Worm (Caenorhabditis elegans) whole organism, young adult: Measurements from ENCODE around the gene glrx-5.

Experiments
- B0019.2 ChIP-seq: fragments of 200-800 bp; sonication (Bioruptor generic); conservative IDR thresholded peaks from 2 replicates; pipeline ENCODE4 v1.3.6; 2022; ENCODE audit warnings: missing genetic modification reagents, missing genetic modification characterization, missing compliant biosample characterization
- F10E7.11 ChIP-seq: sonication (generic microtip); optimal IDR thresholded peaks from 2 replicates; lab custom pipeline; 2017; ENCODE audit warnings: mild to moderate bottlenecking, missing genetic modification characterization, moderate library complexity, missing compliant biosample characterization
- T07F8.4 ChIP-seq: sonication (generic microtip); optimal IDR thresholded peaks from 2 replicates; lab custom pipeline; 2016; ENCODE audit warnings: mild to moderate bottlenecking, missing genetic modification characterization, moderate library complexity, missing compliant biosample characterization
- Y53G8AR.9 ChIP-seq: fragments of 200-800 bp; sonication (Bioruptor generic); conservative IDR thresholded peaks from 2 replicates; pipeline ENCODE4 v1.3.6; 2022; ENCODE audit warnings: missing genetic modification reagents, missing genetic modification characterization, missing compliant biosample characterization
- ama-1 ChIP-seq, 3 experiments: fragments of 150-350 bp in 1 of 3; sonication (generic microtip) in 2 of 3; optimal IDR thresholded peaks; 2 replicates each; lab custom pipeline; 2014 to 2018; ENCODE audit warnings: missing biosample characterization in 2 of 3, missing genetic modification characterization in 2 of 3, missing genetic modification reagents in 2 of 3
- aptf-2 ChIP-seq: fragments of 200-800 bp; sonication (Bioruptor generic); conservative IDR thresholded peaks from 2 replicates; pipeline ENCODE4 v1.3.6; 2022; ENCODE audit warnings: missing genetic modification reagents, missing genetic modification characterization, missing compliant biosample characterization
- atf-7 ChIP-seq: sonication (generic microtip); optimal IDR thresholded peaks from 2 replicates; lab custom pipeline; 2017; ENCODE audit warnings: mild to moderate bottlenecking, missing genetic modification characterization, missing compliant biosample characterization
- athp-1 ChIP-seq: sonication (generic microtip); optimal IDR thresholded peaks from 2 replicates; lab custom pipeline; 2017; ENCODE audit warnings: mild to moderate bottlenecking, missing genetic modification characterization, missing compliant biosample characterization
- attf-5 ChIP-seq: fragments of 200-800 bp; sonication (Bioruptor generic); optimal IDR thresholded peaks from 2 replicates; lab custom pipeline; 2018; ENCODE audit warnings: mild to moderate bottlenecking, missing genetic modification characterization, missing compliant biosample characterization
- bed-2 ChIP-seq: fragments of 200-800 bp; sonication (Bioruptor generic); IDR thresholded peaks from 2 replicates; pipeline ENCODE4 v1.3.6; 2022; ENCODE audit warnings: missing genetic modification reagents, missing genetic modification characterization, missing compliant biosample characterization
- ccch-3 ChIP-seq: fragments of 200-800 bp; sonication (Bioruptor generic); optimal IDR thresholded peaks from 2 replicates; lab custom pipeline; 2018; ENCODE audit warnings: mild to moderate bottlenecking, missing genetic modification characterization, missing compliant biosample characterization
- cebp-1 ChIP-seq, 2 experiments: fragments of 200-800 bp in 1 of 2; sonication (Bioruptor generic) in 1 of 2; sonication (generic microtip) in 1 of 2; IDR thresholded peaks in 1 of 2; optimal IDR thresholded peaks in 1 of 2; 2 replicates each; pipeline versions ENCODE4 v1.3.6 to Lab custom; 2017 to 2022; ENCODE audit warnings: missing compliant biosample characterization in 2 of 2, missing genetic modification characterization in 2 of 2, mild to moderate bottlenecking in 1 of 2, missing genetic modification reagents in 1 of 2, moderate library complexity in 1 of 2
- ceh-100 ChIP-seq: fragments of 200-800 bp; sonication (Bioruptor generic); IDR thresholded peaks from 2 replicates; pipeline ENCODE4 v1.3.6; 2022; ENCODE audit warnings: missing genetic modification reagents, missing genetic modification characterization, missing compliant biosample characterization
- ceh-27 ChIP-seq: fragments of 200-800 bp; sonication (Bioruptor generic); optimal IDR thresholded peaks from 2 replicates; lab custom pipeline; 2018; ENCODE audit warnings: mild to moderate bottlenecking, missing genetic modification characterization, moderate library complexity, missing compliant biosample characterization
- chd-7 ChIP-seq: sonication (generic microtip); optimal IDR thresholded peaks from 2 replicates; lab custom pipeline; 2016; ENCODE audit warnings: mild to moderate bottlenecking, missing genetic modification characterization, moderate library complexity, missing compliant biosample characterization
- dox-1 ChIP-seq: fragments of 200-800 bp; sonication (Bioruptor generic); IDR thresholded peaks from 2 replicates; pipeline ENCODE4 v1.3.6; 2022; ENCODE audit warnings: missing genetic modification reagents, missing genetic modification characterization, missing compliant biosample characterization
- efl-1 ChIP-seq: fragments of 150-350 bp; optimal IDR thresholded peaks from 2 replicates; lab custom pipeline; 2014; ENCODE audit warnings: missing biosample characterization, missing genetic modification reagents, missing genetic modification characterization
- egrh-3 ChIP-seq: fragments of 200-800 bp; sonication (Bioruptor generic); IDR thresholded peaks from 2 replicates; pipeline ENCODE4 v1.3.6; 2022; ENCODE audit warnings: missing genetic modification reagents, missing genetic modification characterization, missing compliant biosample characterization
- ets-4 ChIP-seq: fragments of 200-800 bp; sonication (Bioruptor generic); optimal IDR thresholded peaks from 2 replicates; lab custom pipeline; 2018; ENCODE audit warnings: mild to moderate bottlenecking, missing genetic modification characterization, missing compliant biosample characterization
- gei-17 ChIP-seq: fragments of 200-800 bp; sonication (Bioruptor generic); optimal IDR thresholded peaks from 2 replicates; lab custom pipeline; 2018; ENCODE audit warnings: mild to moderate bottlenecking, missing genetic modification characterization, missing compliant biosample characterization
- hlh-12 ChIP-seq: sonication (generic microtip); optimal IDR thresholded peaks from 2 replicates; lab custom pipeline; 2016; ENCODE audit warnings: missing genetic modification characterization, missing compliant biosample characterization
- hlh-26 ChIP-seq: fragments of 200-800 bp; sonication (Bioruptor generic); conservative IDR thresholded peaks from 2 replicates; pipeline ENCODE4 v1.3.6; 2022; ENCODE audit warnings: missing genetic modification reagents, missing genetic modification characterization, missing compliant biosample characterization
- hmg-1.2 ChIP-seq: fragments of 200-800 bp; sonication (Bioruptor generic); IDR thresholded peaks from 2 replicates; pipeline ENCODE4 v1.3.6; 2022; ENCODE audit warnings: missing genetic modification reagents, missing genetic modification characterization, missing compliant biosample characterization
- hrde-1 ChIP-seq: sonication (generic microtip); optimal IDR thresholded peaks from 2 replicates; lab custom pipeline; 2016; ENCODE audit warnings: missing genetic modification characterization, mild to moderate bottlenecking, missing compliant biosample characterization, moderate library complexity, missing genotype, missing genetic modification reagents, borderline replicate concordance
- let-526 ChIP-seq: fragments of 200-800 bp; sonication (Bioruptor generic); IDR thresholded peaks from 2 replicates; pipeline ENCODE4 v1.3.6; 2022; ENCODE audit warnings: missing genetic modification reagents, missing genetic modification characterization, missing compliant biosample characterization
- let-607 ChIP-seq, 2 experiments: fragments of 200-800 bp in 1 of 2; sonication (Bioruptor generic) in 1 of 2; sonication (generic microtip) in 1 of 2; optimal IDR thresholded peaks; 2 replicates each; lab custom pipeline; 2016 to 2018; ENCODE audit warnings: mild to moderate bottlenecking in 2 of 2, missing compliant biosample characterization in 2 of 2, missing genetic modification characterization in 2 of 2, moderate library complexity in 2 of 2, missing genotype in 1 of 2
- lin-26 ChIP-seq: fragments of 200-800 bp; sonication (Bioruptor generic); IDR thresholded peaks from 2 replicates; pipeline ENCODE4 v1.3.6; 2022; ENCODE audit warnings: missing genetic modification reagents, missing genetic modification characterization, missing compliant biosample characterization
- lin-40 ChIP-seq: sonication (generic microtip); optimal IDR thresholded peaks from 2 replicates; lab custom pipeline; 2016; ENCODE audit warnings: missing genetic modification characterization, mild to moderate bottlenecking, missing compliant biosample characterization, missing genotype, missing genetic modification reagents
- lin-54 ChIP-seq: fragments of 200-800 bp; sonication (Bioruptor generic); optimal IDR thresholded peaks from 2 replicates; lab custom pipeline; 2018; ENCODE audit warnings: mild to moderate bottlenecking, missing genetic modification characterization, missing compliant biosample characterization
- madf-10 ChIP-seq: sonication (generic microtip); optimal IDR thresholded peaks from 2 replicates; lab custom pipeline; 2016; ENCODE audit warnings: mild to moderate bottlenecking, missing genetic modification characterization, missing compliant biosample characterization
- mel-28 ChIP-seq: sonication (generic microtip); optimal IDR thresholded peaks from 2 replicates; lab custom pipeline; 2016; ENCODE audit warnings: borderline replicate concordance, mild to moderate bottlenecking, missing genetic modification characterization, missing compliant biosample characterization
- nfyb-1 ChIP-seq: fragments of 200-800 bp; sonication (Bioruptor generic); IDR thresholded peaks from 2 replicates; pipeline ENCODE4 v1.3.6; 2022; ENCODE audit warnings: missing genetic modification reagents, missing genetic modification characterization, missing compliant biosample characterization
- nhr-120 ChIP-seq: fragments of 200-800 bp; sonication (Bioruptor generic); IDR thresholded peaks from 2 replicates; pipeline ENCODE4 v1.3.6; 2022; ENCODE audit warnings: missing genetic modification characterization, missing compliant biosample characterization
- nhr-179 ChIP-seq: sonication (generic microtip); optimal IDR thresholded peaks from 2 replicates; lab custom pipeline; 2016; ENCODE audit warnings: mild to moderate bottlenecking, missing genetic modification characterization, missing compliant biosample characterization
- nhr-80 ChIP-seq: sonication (generic microtip); optimal IDR thresholded peaks from 2 replicates; lab custom pipeline; 2016; ENCODE audit warnings: missing genetic modification characterization, missing compliant biosample characterization
- nhr-90 ChIP-seq: sonication (generic microtip); optimal IDR thresholded peaks from 2 replicates; lab custom pipeline; 2016; ENCODE audit warnings: missing genotype, mild to moderate bottlenecking, missing genetic modification characterization, missing compliant biosample characterization
- sdz-38 ChIP-seq: sonication (generic microtip); optimal IDR thresholded peaks from 2 replicates; lab custom pipeline; 2016; ENCODE audit warnings: missing genotype, missing genetic modification characterization, missing compliant biosample characterization
- snpc-3.4 ChIP-seq: sonication (generic microtip); optimal IDR thresholded peaks from 2 replicates; lab custom pipeline; 2017; ENCODE audit warnings: missing genetic modification characterization, mild to moderate bottlenecking, missing compliant biosample characterization, antibody characterized with exemption, moderate library complexity, missing genotype, missing genetic modification reagents
- tbp1 ChIP-seq: fragments of 200-800 bp; sonication (Bioruptor generic); optimal IDR thresholded peaks from 2 replicates; lab custom pipeline; 2018; ENCODE audit warnings: mild to moderate bottlenecking, missing genetic modification characterization, missing compliant biosample characterization
- unc-130 ChIP-seq: sonication (generic microtip); optimal IDR thresholded peaks from 2 replicates; lab custom pipeline; 2016; ENCODE audit warnings: missing genetic modification reagents, missing genetic modification characterization, missing compliant biosample characterization
- unc-62 ChIP-seq: fragments of 150-350 bp; optimal IDR thresholded peaks from 2 replicates; lab custom pipeline; 2014; ENCODE audit warnings: missing biosample characterization, missing genetic modification reagents, missing genetic modification characterization
- xnd-1 ChIP-seq: sonication (generic microtip); optimal IDR thresholded peaks from 2 replicates; lab custom pipeline; 2016; ENCODE audit warnings: missing genotype, missing genetic modification reagents, missing genetic modification characterization, missing compliant biosample characterization
- zfh-2 ChIP-seq: fragments of 200-800 bp; sonication (Bioruptor generic); conservative IDR thresholded peaks from 2 replicates; pipeline ENCODE4 v1.3.6; 2022; ENCODE audit warnings: missing genetic modification reagents, missing genetic modification characterization, missing compliant biosample characterization
- ztf-22 ChIP-seq: fragments of 200-800 bp; sonication (Bioruptor generic); optimal IDR thresholded peaks from 2 replicates; lab custom pipeline; 2018; ENCODE audit warnings: mild to moderate bottlenecking, missing genetic modification characterization, moderate library complexity, missing compliant biosample characterization
- ztf-26 ChIP-seq: sonication (generic microtip); optimal IDR thresholded peaks from 2 replicates; lab custom pipeline; 2017; ENCODE audit warnings: missing genetic modification characterization, missing compliant biosample characterization
- ztf-28 ChIP-seq: fragments of 200-800 bp; sonication (Bioruptor generic); IDR thresholded peaks from 2 replicates; pipeline ENCODE4 v1.3.6; 2022; ENCODE audit warnings: missing genetic modification reagents, missing genetic modification characterization, missing compliant biosample characterization

glrx-5 gene

ce11 chrIII:12327528-12327997 is 46.1 kb downstream of the glrx-5 start, which contains the start of the genes zip-12 and Y75B8A.63 (continued):
- TF ChIP-seq lin-54 (GFP tag; lab: Kevin White, UChicago), result no peak
- TF ChIP-seq T07F8.4 (tag; lab: Kevin White, UChicago), result no peak
- TF ChIP-seq nhr-120 (GFP tag; lab: Robert Waterston, UW), result no peak
- TF ChIP-seq let-607 (tag; optimal IDR thresholded peaks at IDR 0.05; lab: Kevin White, UChicago), result peak in 1 of 2 experiments; percentile 17
- TF ChIP-seq ztf-22 (GFP tag; lab: Kevin White, UChicago), result no peak
- no peak for TF ChIP-seq unc-130 (GFP tag; lab: Kevin White, UChicago)
- TF ChIP-seq ama-1 (optimal IDR thresholded peaks at IDR 0.05; lab: Kevin White, UChicago), result no peak
- TF ChIP-seq ama-1 (GFP tag; optimal IDR thresholded peaks at IDR 0.05; lab: Kevin White, UChicago), result no peak
- no peak for TF ChIP-seq aptf-2 (GFP tag; lab: Robert Waterston, UW)
- no peak for TF ChIP-seq ceh-27 (GFP tag; lab: Kevin White, UChicago)
- no peak for TF ChIP-seq hlh-12 (tag; lab: Kevin White, UChicago)
- TF ChIP-seq unc-62 (GFP tag; lab: Kevin White, UChicago), result no peak
- no peak for TF ChIP-seq athp-1 (tag; lab: Kevin White, UChicago)
- TF ChIP-seq gei-17 (GFP tag; lab: Kevin White, UChicago), result no peak
- no peak for TF ChIP-seq B0019.2 (GFP tag; lab: Robert Waterston, UW)
- peak; percentile 78 for TF ChIP-seq egrh-3 (GFP tag; lab: Robert Waterston, UW)
- TF ChIP-seq F10E7.11, result no peak
- TF ChIP-seq hlh-26, result no peak
- no peak for TF ChIP-seq nhr-179 (tag; lab: Kevin White, UChicago)
- no peak for TF ChIP-seq efl-1 (GFP tag; lab: Kevin White, UChicago)
- TF ChIP-seq lin-26 (GFP tag; lab: Robert Waterston, UW), result no peak
- 0 out of 2 replicates have a peak, but pooled peaks have one; percentile 32 for TF ChIP-seq nfyb-1 (GFP tag; lab: Robert Waterston, UW)
- TF ChIP-seq ztf-26 (tag; lab: Kevin White, UChicago), result no peak
- no peak for TF ChIP-seq ceh-100 (GFP tag; lab: Robert Waterston, UW)
- TF ChIP-seq mel-28 (tag; lab: Kevin White, UChicago), result no peak
- TF ChIP-seq zfh-2 (GFP tag; lab: Robert Waterston, UW), result peak; percentile 77; the same call in 1 of the 2 replicates
- no peak for TF ChIP-seq xnd-1 (tag; lab: Kevin White, UChicago)
- no peak for TF ChIP-seq Y53G8AR.9 (GFP tag; lab: Robert Waterston, UW)
- TF ChIP-seq sdz-38, result no peak
- no peak for TF ChIP-seq ztf-28 (GFP tag; lab: Robert Waterston, UW)
- no peak for TF ChIP-seq tbp1 (GFP tag; lab: Kevin White, UChicago)
- no peak for TF ChIP-seq chd-7 (tag; lab: Kevin White, UChicago)

ce11 chrIII:12325284-12325683 is 48.4 kb downstream of the glrx-5 start:
- no peak for TF ChIP-seq sdz-38
- TF ChIP-seq attf-5, result peak; percentile 19
- TF ChIP-seq snpc-3.4 (tag; lab: Kevin White, UChicago), result no peak
- TF ChIP-seq nhr-90, result peak; percentile 20
- TF ChIP-seq hrde-1 (tag; lab: Kevin White, UChicago), result no peak
- peak; percentile 22 for TF ChIP-seq lin-40 (tag; lab: Kevin White, UChicago)
- no peak for TF ChIP-seq ccch-3 (GFP tag; lab: Kevin White, UChicago)
- peak; percentile 41 for TF ChIP-seq ets-4 (GFP tag; lab: Kevin White, UChicago)
- no peak for TF ChIP-seq let-526
- TF ChIP-seq dox-1, result peak; percentile 50; the same call in 1 of the 2 replicates
- peak; percentile 91 for TF ChIP-seq nhr-80 (tag; lab: Kevin White, UChicago)
- TF ChIP-seq hlh-12 (tag; lab: Kevin White, UChicago), result no peak
- TF ChIP-seq atf-7 (tag; lab: Kevin White, UChicago), result peak; percentile 64
- TF ChIP-seq cebp-1 (GFP tag; IDR thresholded peaks at IDR 0.05; lab: Robert Waterston, UW), result no peak
- TF ChIP-seq cebp-1 (tag; optimal IDR thresholded peaks at IDR 0.05; lab: Kevin White, UChicago), result peak; percentile 49
- TF ChIP-seq let-607 (tag; optimal IDR thresholded peaks at IDR 0.05; lab: Kevin White, UChicago), result peak; percentile 78 to 86
- TF ChIP-seq madf-10, result no peak
- TF ChIP-seq bed-2 (GFP tag; lab: Robert Waterston, UW), result no peak
- peak; percentile 43; the same call in 1 of the 2 replicates for TF ChIP-seq hmg-1.2 (GFP tag; lab: Robert Waterston, UW)
- peak; percentile 36 for TF ChIP-seq tbp1 (GFP tag; lab: Kevin White, UChicago)
